Fruit fly (Drosophila melanogaster): ENCODE data around the gene Manf.
A peak's percentile ranks its signal among the peaks of the same experiment; 100 is the strongest.

Manf gene

DNA sequence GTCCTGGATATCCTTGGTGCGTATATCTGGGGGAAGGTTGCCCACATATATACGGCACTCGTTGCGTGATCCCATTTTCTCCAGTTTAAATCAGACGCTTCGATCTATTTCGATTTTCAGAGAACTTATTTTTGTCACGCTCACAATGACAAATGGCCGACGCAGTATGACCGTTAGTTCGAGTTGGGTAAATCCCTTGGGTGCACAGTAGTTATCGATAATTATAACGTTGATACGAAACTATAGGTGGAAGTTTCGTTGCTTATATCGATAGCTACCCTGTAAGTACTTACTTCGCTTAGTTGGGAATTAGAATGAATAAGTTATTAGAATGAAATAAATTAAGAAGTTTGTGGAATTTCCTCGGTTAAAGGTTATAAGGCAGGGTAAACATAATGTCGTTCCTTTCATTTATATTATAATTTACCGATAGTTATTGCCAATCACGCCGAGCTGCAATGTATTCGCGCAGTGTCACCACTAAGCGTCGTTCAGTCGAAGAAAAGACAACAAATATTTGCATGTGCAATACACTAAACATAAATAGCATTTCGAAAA is 7.3 kb upstream of the Manf start, which contains the start of the genes SF2 and pad (continued):
- TF ChIP-seq CG13894 (tag; optimal IDR thresholded peaks at IDR 0.05), result peak; percentile 71
- TF ChIP-seq ATbp (GFP tag; optimal IDR thresholded peaks at IDR 0.05), result peak; percentile 36
- TF ChIP-seq CG11695 (GFP tag; IDR thresholded peaks at IDR 0.05), result peak; percentile 40; the same call in 1 of the 3 replicates
- TF ChIP-seq Chrac-16 (GFP tag; optimal IDR thresholded peaks at IDR 0.05), result peak; percentile 87
- peak; percentile 84 for TF ChIP-seq mam (GFP tag; optimal IDR thresholded peaks at IDR 0.05)
- peak; percentile 66 for TF ChIP-seq Side (GFP tag; optimal IDR thresholded peaks at IDR 0.05)
- peak; percentile 30 for TF ChIP-seq CG3163 (GFP tag; optimal IDR thresholded peaks at IDR 0.05)
- peak; percentile 73 for TF ChIP-seq dysf (GFP tag; IDR thresholded peaks at IDR 0.05)
- peak in 1 of 2 experiments; percentile 51 for TF ChIP-seq crp (GFP tag; optimal IDR thresholded peaks at IDR 0.05)
- peak; percentile 81 for TF ChIP-seq ind (GFP tag; optimal IDR thresholded peaks at IDR 0.05)
- no peak for TF ChIP-seq yki (optimal IDR thresholded peaks at IDR 0.05)
- TF ChIP-seq CG34376 (GFP tag; optimal IDR thresholded peaks at IDR 0.05), result peak; percentile 78
- peak; percentile 45 for TF ChIP-seq CG31224 (GFP tag; IDR thresholded peaks at IDR 0.05)
- TF ChIP-seq CG16815 (GFP tag; optimal IDR thresholded peaks at IDR 0.05), result peak; percentile 61
- TF ChIP-seq chn (GFP tag; optimal IDR thresholded peaks at IDR 0.05), result peak; percentile 87
- TF ChIP-seq CG10959 (GFP tag; IDR thresholded peaks at IDR 0.05), result peak; percentile 48; the same call in 1 of the 2 replicates
- TF ChIP-seq mirr (GFP tag; optimal IDR thresholded peaks at IDR 0.05), result peak; percentile 18
- TF ChIP-seq Xrp1 (GFP tag; IDR thresholded peaks at IDR 0.05), result peak; percentile 56; the same call in 1 of the 2 replicates
- TF ChIP-seq phol (tag; optimal IDR thresholded peaks at IDR 0.05), result peak; percentile 98
- TF ChIP-seq CG30431 (GFP tag; optimal IDR thresholded peaks at IDR 0.05), result peak; percentile 2
- peak in 1 of 2 experiments; percentile 84 for TF ChIP-seq tll (GFP tag; optimal IDR thresholded peaks at IDR 0.05)
- TF ChIP-seq fru (optimal IDR thresholded peaks at IDR 0.05), result no peak
- no peak for TF ChIP-seq cad (GFP tag; optimal IDR thresholded peaks at IDR 0.05)
- no peak for TF ChIP-seq GATAe (GFP tag; conservative IDR thresholded peaks at IDR 0.05)
- peak; percentile 72 for TF ChIP-seq al (GFP tag; IDR thresholded peaks at IDR 0.05)
- TF ChIP-seq da (GFP tag; optimal IDR thresholded peaks at IDR 0.05), result peak; percentile 64
- TF ChIP-seq nerfin-2 (GFP tag; IDR thresholded peaks at IDR 0.05; ENCODE audit: partially characterized antibody), result peak; percentile 89
- peak; percentile 79 for TF ChIP-seq CG4404 (GFP tag; IDR thresholded peaks at IDR 0.05)
- peak; percentile 91 for TF ChIP-seq lilli (GFP tag; optimal IDR thresholded peaks at IDR 0.05)
- TF ChIP-seq sd (tag; optimal IDR thresholded peaks at IDR 0.05), result peak; percentile 77
- 0 out of 2 replicates have a peak, but pooled peaks have one; percentile 51 for TF ChIP-seq Taf1 (GFP tag; IDR thresholded peaks at IDR 0.05)
- peak; percentile 61 for TF ChIP-seq shn (GFP tag; optimal IDR thresholded peaks at IDR 0.05)
- peak; percentile 68 for TF ChIP-seq CG15514 (GFP tag; optimal IDR thresholded peaks at IDR 0.05)
- 0 out of 2 replicates have a peak, but pooled peaks have one; percentile 29 for TF ChIP-seq wor (GFP tag; IDR thresholded peaks at IDR 0.05)
- no peak for TF ChIP-seq dan (GFP tag; IDR thresholded peaks at IDR 0.05)
- no peak for TF ChIP-seq CG10321 (GFP tag; IDR thresholded peaks at IDR 0.05)
- TF ChIP-seq Dp (GFP tag; optimal IDR thresholded peaks at IDR 0.05), result peak; percentile 29
- TF ChIP-seq BtbVII (GFP tag; optimal IDR thresholded peaks at IDR 0.05), result no peak
- TF ChIP-seq Lpt (GFP tag; optimal IDR thresholded peaks at IDR 0.05), result no peak
- TF ChIP-seq CG7271 (tag; optimal IDR thresholded peaks at IDR 0.05), result peak; percentile 29
- peak; percentile 71 for TF ChIP-seq CG9727 (GFP tag; optimal IDR thresholded peaks at IDR 0.05)
- peak; percentile 12 for TF ChIP-seq CG8281 (tag; optimal IDR thresholded peaks at IDR 0.05)
- peak; percentile 89 for TF ChIP-seq CG9797 (GFP tag; optimal IDR thresholded peaks at IDR 0.05)
- TF ChIP-seq Sox100B (GFP tag; optimal IDR thresholded peaks at IDR 0.05), result peak; percentile 69
- TF ChIP-seq Ravus (GFP tag; IDR thresholded peaks at IDR 0.05), result peak; percentile 29
- TF ChIP-seq CG31441 (GFP tag; IDR thresholded peaks at IDR 0.05), result peak; percentile 77
- peak; percentile 95 for TF ChIP-seq Doc3 (GFP tag; IDR thresholded peaks at IDR 0.05; ENCODE audit: partially characterized antibody)
- TF ChIP-seq NC2α (GFP tag; optimal IDR thresholded peaks at IDR 0.05), result peak; percentile 51
- TF ChIP-seq stc (GFP tag; IDR thresholded peaks at IDR 0.05), result no peak
- no peak for TF ChIP-seq pita (GFP tag; optimal IDR thresholded peaks at IDR 0.05)
- TF ChIP-seq Tbp (GFP tag; optimal IDR thresholded peaks at IDR 0.05), result peak; percentile 24
